Fruit fly (Drosophila melanogaster): Measurements from ENCODE around the gene GstT3.
A peak's percentile ranks its signal among the peaks of the same experiment; 100 is the strongest.

GstT3 gene

dm6 chrX:20489995-20490393, 22.7 kb downstream of the GstT3 start:
- TF ChIP-seq Met (GFP tag; optimal IDR thresholded peaks at IDR 0.05): peak; percentile 17
- TF ChIP-seq Gug (GFP tag; IDR thresholded peaks at IDR 0.05): no peak
- peak; percentile 36 for TF ChIP-seq OdsH (GFP tag; optimal IDR thresholded peaks at IDR 0.05)
- TF ChIP-seq CG11294 (GFP tag; IDR thresholded peaks at IDR 0.05): no peak
- TF ChIP-seq Hr38 (GFP tag; optimal IDR thresholded peaks at IDR 0.05): no peak
- peak; percentile 19 for TF ChIP-seq CG4318 (GFP tag; optimal IDR thresholded peaks at IDR 0.05)
- TF ChIP-seq CG6808 (GFP tag; optimal IDR thresholded peaks at IDR 0.05): no peak
- no peak for TF ChIP-seq fd85E (GFP tag; optimal IDR thresholded peaks at IDR 0.05)
- no peak for TF ChIP-seq pdm3 (GFP tag; optimal IDR thresholded peaks at IDR 0.05)
- TF ChIP-seq net (GFP tag; optimal IDR thresholded peaks at IDR 0.05): no peak
- TF ChIP-seq dsx (GFP tag; optimal IDR thresholded peaks at IDR 0.05; ENCODE audit: poor library complexity, severe bottlenecking): no peak
- peak; percentile 81 for TF ChIP-seq Eip78C (GFP tag)
- TF ChIP-seq CG1621 (tag; optimal IDR thresholded peaks at IDR 0.05): no peak
- TF ChIP-seq CG8319 (GFP tag; optimal IDR thresholded peaks at IDR 0.05): no peak
- no peak for TF ChIP-seq cyc (GFP tag; optimal IDR thresholded peaks at IDR 0.05)
- no peak for TF ChIP-seq CG6276 (GFP tag; optimal IDR thresholded peaks at IDR 0.05)
- TF ChIP-seq salr (GFP tag; optimal IDR thresholded peaks at IDR 0.05): peak in 1 of 2 experiments; percentile 12
- no peak for TF ChIP-seq Ets96B (tag; optimal IDR thresholded peaks at IDR 0.05)
- TF ChIP-seq fd59A (GFP tag; optimal IDR thresholded peaks at IDR 0.05): no peak
- peak; percentile 25 for TF ChIP-seq CG32006 (GFP tag; optimal IDR thresholded peaks at IDR 0.05)
- no peak for TF ChIP-seq dac (GFP tag; optimal IDR thresholded peaks at IDR 0.05)
- TF ChIP-seq Hr4 (GFP tag; optimal IDR thresholded peaks at IDR 0.05): peak; percentile 35
- no peak for TF ChIP-seq CG6163 (GFP tag; IDR thresholded peaks at IDR 0.05)
- TF ChIP-seq CG3032 (tag; optimal IDR thresholded peaks at IDR 0.05): no peak
- peak; percentile 36 for TF ChIP-seq CG10631 (GFP tag; optimal IDR thresholded peaks at IDR 0.05)
- TF ChIP-seq CG11762 (GFP tag; optimal IDR thresholded peaks at IDR 0.05; ENCODE audit: insufficient read depth): no peak

dm6 chrX:20490883-20491282, 23.6 kb downstream of the GstT3 start:
- TF ChIP-seq Eip78C (GFP tag) (peak; percentile 55), CG8119 (GFP tag; IDR thresholded peaks at IDR 0.05) (peak; percentile 79), CG10631 (GFP tag; optimal IDR thresholded peaks at IDR 0.05) (no peak), Hr39 (GFP tag; optimal IDR thresholded peaks at IDR 0.05) (no peak), acj6 (GFP tag; optimal IDR thresholded peaks at IDR 0.05) (no peak), Gug (GFP tag; IDR thresholded peaks at IDR 0.05) (no peak), CG6163 (GFP tag; IDR thresholded peaks at IDR 0.05) (peak; percentile 54; the same call in 2 of the 3 replicates), topi (GFP tag; optimal IDR thresholded peaks at IDR 0.05) (no peak), CG10669 (GFP tag; optimal IDR thresholded peaks at IDR 0.05) (no peak), eg (GFP tag; IDR thresholded peaks at IDR 0.05) (peak; percentile 79), CG15336 (GFP tag; IDR thresholded peaks at IDR 0.05) (peak; percentile 65), Hr38 (GFP tag; optimal IDR thresholded peaks at IDR 0.05) (no peak), Ets96B (tag; optimal IDR thresholded peaks at IDR 0.05) (no peak), CG6276 (GFP tag; optimal IDR thresholded peaks at IDR 0.05) (peak; percentile 65), ss (GFP tag; optimal IDR thresholded peaks at IDR 0.05) (no peak), CG9139 (GFP tag; optimal IDR thresholded peaks at IDR 0.05) (no peak), Lpt (GFP tag; optimal IDR thresholded peaks at IDR 0.05) (no peak), fkh (GFP tag; optimal IDR thresholded peaks at IDR 0.05) (no peak), CG6808 (GFP tag; optimal IDR thresholded peaks at IDR 0.05) (no peak), Hr4 (GFP tag; optimal IDR thresholded peaks at IDR 0.05) (peak; percentile 18), dsx (GFP tag; optimal IDR thresholded peaks at IDR 0.05; ENCODE audit: poor library complexity, severe bottlenecking) (no peak), CG16779 (tag; optimal IDR thresholded peaks at IDR 0.05) (no peak), CG31627 (GFP tag; optimal IDR thresholded peaks at IDR 0.05) (no peak), OdsH (GFP tag; optimal IDR thresholded peaks at IDR 0.05) (no peak)

dm6 chrX:20492672-20493071, 25.4 kb downstream of the GstT3 start:
- TF ChIP-seq CG31627 (GFP tag; optimal IDR thresholded peaks at IDR 0.05): no peak
- no peak for TF ChIP-seq achi (GFP tag; optimal IDR thresholded peaks at IDR 0.05)
- TF ChIP-seq Sox102F (GFP tag; optimal IDR thresholded peaks at IDR 0.05): no peak
- TF ChIP-seq Smox (GFP tag; optimal IDR thresholded peaks at IDR 0.05): no peak
- no peak for TF ChIP-seq ss (GFP tag; optimal IDR thresholded peaks at IDR 0.05)
- no peak for TF ChIP-seq fkh (GFP tag; optimal IDR thresholded peaks at IDR 0.05)
- no peak for TF ChIP-seq OdsH (GFP tag; optimal IDR thresholded peaks at IDR 0.05)
- TF ChIP-seq fd85E (GFP tag; optimal IDR thresholded peaks at IDR 0.05): no peak
- no peak for TF ChIP-seq dac (GFP tag; optimal IDR thresholded peaks at IDR 0.05)
- TF ChIP-seq dsx (GFP tag; optimal IDR thresholded peaks at IDR 0.05; ENCODE audit: poor library complexity, severe bottlenecking): no peak
- no peak for TF ChIP-seq CG8119 (GFP tag; IDR thresholded peaks at IDR 0.05)
- no peak for TF ChIP-seq CG6808 (GFP tag; optimal IDR thresholded peaks at IDR 0.05)
- no peak for TF ChIP-seq pdm3 (GFP tag; optimal IDR thresholded peaks at IDR 0.05)
- no peak for TF ChIP-seq spab (GFP tag; optimal IDR thresholded peaks at IDR 0.05)
